Fruit fly (Drosophila melanogaster): Measurements from ENCODE around the gene PH4alphaNE1.

Gene PH4alphaNE1

dm6 chr3R:30467062-30467461 lies 33.1 kb downstream of the PH4alphaNE1 start:
- TF ChIP-seq so (GFP tag; IDR thresholded peaks at IDR 0.05) (no peak), Optix (GFP tag; IDR thresholded peaks at IDR 0.05) (no peak), CG33557 (GFP tag; optimal IDR thresholded peaks at IDR 0.05) (no peak), gem (tag; optimal IDR thresholded peaks at IDR 0.05) (no peak), D (optimal IDR thresholded peaks at IDR 0.05) (no peak), D (GFP tag; optimal IDR thresholded peaks at IDR 0.05) (no peak), CG10267 (tag; optimal IDR thresholded peaks at IDR 0.05) (no peak), Nf-YC (tag; optimal IDR thresholded peaks at IDR 0.05) (no peak), mirr (GFP tag; optimal IDR thresholded peaks at IDR 0.05) (no peak), BtbVII (GFP tag; optimal IDR thresholded peaks at IDR 0.05) (no peak), unc-4 (GFP tag; IDR thresholded peaks at IDR 0.05; ENCODE audit: partially characterized antibody) (no peak), tll (GFP tag; optimal IDR thresholded peaks at IDR 0.05) (peak in 1 of 2 experiments; percentile 36), ato (GFP tag; IDR thresholded peaks at IDR 0.05; ENCODE audit: partially characterized antibody) (no peak), wek (GFP tag; optimal IDR thresholded peaks at IDR 0.05) (no peak), CG14965 (GFP tag; optimal IDR thresholded peaks at IDR 0.05; ENCODE audit: borderline replicate concordance) (no peak), CG31441 (GFP tag; IDR thresholded peaks at IDR 0.05) (no peak), caup (GFP tag; optimal IDR thresholded peaks at IDR 0.05; ENCODE audit: severe bottlenecking) (no peak), Hey (tag; optimal IDR thresholded peaks at IDR 0.05) (no peak), CG4730 (GFP tag; IDR thresholded peaks at IDR 0.05) (no peak), stwl (tag; optimal IDR thresholded peaks at IDR 0.05) (peak; percentile 29), CG12391 (tag; optimal IDR thresholded peaks at IDR 0.05) (no peak), CG15601 (tag; optimal IDR thresholded peaks at IDR 0.05) (no peak), trem (tag; optimal IDR thresholded peaks at IDR 0.05) (peak; percentile 27), CG14441 (GFP tag; IDR thresholded peaks at IDR 0.05) (no peak), schlank (tag; optimal IDR thresholded peaks at IDR 0.05) (no peak), Trl (optimal IDR thresholded peaks at IDR 0.05) (no peak), Trl (GFP tag; optimal IDR thresholded peaks at IDR 0.05) (no peak), crol (GFP tag; IDR thresholded peaks at IDR 0.05) (no peak), fd64A (GFP tag; optimal IDR thresholded peaks at IDR 0.05) (no peak), CG18599 (GFP tag; optimal IDR thresholded peaks at IDR 0.05) (no peak), CG2712 (tag; optimal IDR thresholded peaks at IDR 0.05) (no peak), Fer3 (tag; optimal IDR thresholded peaks at IDR 0.05) (no peak), CG6813 (GFP tag; optimal IDR thresholded peaks at IDR 0.05) (no peak), Oaz (GFP tag; IDR thresholded peaks at IDR 0.05) (no peak), CG8478 (optimal IDR thresholded peaks at IDR 0.05) (no peak), dimm (GFP tag; IDR thresholded peaks at IDR 0.05) (no peak), ranshi (GFP tag; IDR thresholded peaks at IDR 0.05) (no peak), CG7928 (GFP tag; optimal IDR thresholded peaks at IDR 0.05) (no peak), Bdp1 (GFP tag; optimal IDR thresholded peaks at IDR 0.05) (no peak), sna (GFP tag; IDR thresholded peaks at IDR 0.05; ENCODE audit: partially characterized antibody) (no peak), CG17359 (tag; optimal IDR thresholded peaks at IDR 0.05) (no peak), CG12104 (GFP tag; optimal IDR thresholded peaks at IDR 0.05) (no peak), pita (GFP tag; optimal IDR thresholded peaks at IDR 0.05) (peak; percentile 78), ewg (GFP tag; optimal IDR thresholded peaks at IDR 0.05) (no peak), CG15514 (GFP tag; optimal IDR thresholded peaks at IDR 0.05) (no peak), CoRest (tag; optimal IDR thresholded peaks at IDR 0.05) (no peak), Sry-β (GFP tag; optimal IDR thresholded peaks at IDR 0.05) (no peak), CG2199 (GFP tag; IDR thresholded peaks at IDR 0.05) (no peak), dan (GFP tag; IDR thresholded peaks at IDR 0.05) (no peak), CG1529 (GFP tag; optimal IDR thresholded peaks at IDR 0.05) (no peak), CG8281 (tag; optimal IDR thresholded peaks at IDR 0.05) (no peak)
